Worm (Caenorhabditis elegans) whole organism, L1 larva: ENCODE results near the gene irld-65.

Source experiments
- ama-1 ChIP-seq: fragments of 150-350 bp; optimal IDR thresholded peaks from 2 replicates; lab custom pipeline; 2014
- ceh-82 ChIP-seq, 3 experiments: fragments of 150-350 bp in 1 of 3; sonication (generic microtip) in 2 of 3; optimal IDR thresholded peaks; 2 replicates each; lab custom pipeline; 2014 to 2017; ENCODE audit warnings: missing biosample characterization in 3 of 3, missing genetic modification characterization in 3 of 3
- efl-1 ChIP-seq, 4 experiments: fragments of 150-350 bp; optimal IDR thresholded peaks in 3 of 4; peaks in 1 of 4; 1 replicate in 1 of 4; 2 replicates in 3 of 4; lab custom pipeline; 2014; ENCODE audit warnings: missing biosample characterization in 2 of 4, missing genetic modification characterization in 2 of 4, missing genetic modification reagents in 2 of 4
- fos-1 ChIP-seq: fragments of 150-350 bp; optimal IDR thresholded peaks from 2 replicates; lab custom pipeline; 2014; ENCODE audit warnings: missing biosample characterization, missing genetic modification characterization
- nhr-12 ChIP-seq: sonication (generic microtip); optimal IDR thresholded peaks from 2 replicates; lab custom pipeline; 2017; ENCODE audit warnings: missing biosample characterization, missing genetic modification characterization
- nhr-71 ChIP-seq: sonication (generic microtip); optimal IDR thresholded peaks from 2 replicates; lab custom pipeline; 2016; ENCODE audit warnings: mild to moderate bottlenecking, missing genetic modification characterization, moderate library complexity, missing compliant biosample characterization
- snpc-4 ChIP-seq: fragments of 150-350 bp; optimal IDR thresholded peaks from 2 replicates; lab custom pipeline; 2014; ENCODE audit warnings: missing biosample characterization, missing genetic modification characterization
- sptf-1 ChIP-seq: fragments of 150-350 bp; optimal IDR thresholded peaks from 2 replicates; lab custom pipeline; 2014; ENCODE audit warnings: missing biosample characterization, missing genetic modification characterization
- swsn-7 ChIP-seq: sonication (generic microtip); optimal IDR thresholded peaks from 2 replicates; lab custom pipeline; 2016; ENCODE audit warnings: missing genetic modification characterization, missing compliant biosample characterization
- tbx-2 ChIP-seq: sonication (generic microtip); optimal IDR thresholded peaks from 2 replicates; lab custom pipeline; 2016; ENCODE audit warnings: missing genetic modification characterization, missing compliant biosample characterization

DNA sequence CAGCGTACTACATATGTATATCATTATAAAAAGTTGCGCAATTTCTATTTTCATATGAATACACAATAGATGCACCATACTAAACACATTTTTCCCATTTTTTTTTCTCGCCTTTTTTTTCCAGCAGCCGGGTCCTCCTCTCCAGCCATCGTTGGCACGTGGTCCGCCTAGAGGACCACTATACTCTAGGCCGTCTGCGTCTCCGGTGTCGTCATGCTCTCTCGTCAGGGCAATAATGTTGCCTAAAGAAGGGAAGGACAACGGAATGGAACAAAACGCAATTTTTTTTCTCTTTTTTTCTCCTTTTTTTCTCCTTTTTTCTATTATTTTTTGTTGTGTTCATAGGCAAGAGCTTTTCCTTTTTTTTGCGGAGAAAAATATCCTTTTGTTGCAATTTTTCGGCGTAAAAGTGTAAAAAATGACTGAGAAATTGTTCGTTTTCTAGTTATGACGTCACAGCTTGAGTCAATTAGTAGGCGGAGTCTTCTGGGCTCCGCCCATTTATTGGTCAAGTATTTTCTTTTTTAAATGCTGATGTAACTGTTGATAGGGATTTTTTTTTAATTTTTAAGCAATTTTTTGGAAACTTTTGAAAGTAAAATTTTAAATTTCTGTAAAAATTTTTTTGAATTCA is 24.9 kb upstream of the irld-65 start:
- no peak for TF ChIP-seq nhr-12
- no peak for TF ChIP-seq sptf-1
- TF ChIP-seq nhr-71 (tag; lab: Kevin White, UChicago): no peak
- TF ChIP-seq efl-1 (optimal IDR thresholded peaks at IDR 0.05; lab: Kevin White, UChicago): peak; percentile 32 to 38
- TF ChIP-seq efl-1 (GFP tag; optimal IDR thresholded peaks at IDR 0.05 in 1 of 2; lab: Kevin White, UChicago): no peak
- TF ChIP-seq ceh-82 (tag; optimal IDR thresholded peaks at IDR 0.05; lab: Kevin White, UChicago): peak; percentile 3 to 66 (median 16)
- no peak for TF ChIP-seq ama-1
- TF ChIP-seq tbx-2 (tag; lab: Kevin White, UChicago): peak; percentile 38
- TF ChIP-seq snpc-4 (tag; lab: Kevin White, UChicago): no peak
- peak; percentile 53 for TF ChIP-seq swsn-7 (tag; lab: Kevin White, UChicago)
- TF ChIP-seq fos-1 (tag; lab: Kevin White, UChicago): no peak
